Worm (Caenorhabditis elegans) whole organism, L2 larva: Measurements from ENCODE around the gene ncx-5.

Experiments
- egl-27 ChIP-seq: sonication (generic microtip); optimal IDR thresholded peaks from 3 replicates; lab custom pipeline; 2017; ENCODE audit warnings: missing biosample characterization, missing genetic modification reagents, missing genetic modification characterization
- lin-11 ChIP-seq: fragments of 150-350 bp; sonication (generic microtip); optimal IDR thresholded peaks from 2 replicates; lab custom pipeline; 2014; ENCODE audit warnings: missing biosample characterization, missing genetic modification characterization, inconsistent platforms, mixed read lengths
- lin-39 ChIP-seq: fragments of 150-350 bp; optimal IDR thresholded peaks from 2 replicates; lab custom pipeline; 2014; ENCODE audit warnings: missing biosample characterization, missing genetic modification reagents, missing genetic modification characterization
- unc-62 ChIP-seq: fragments of 150-350 bp; optimal IDR thresholded peaks from 2 replicates; lab custom pipeline; 2014; ENCODE audit warnings: missing biosample characterization, missing genetic modification reagents, missing genetic modification characterization

DNA sequence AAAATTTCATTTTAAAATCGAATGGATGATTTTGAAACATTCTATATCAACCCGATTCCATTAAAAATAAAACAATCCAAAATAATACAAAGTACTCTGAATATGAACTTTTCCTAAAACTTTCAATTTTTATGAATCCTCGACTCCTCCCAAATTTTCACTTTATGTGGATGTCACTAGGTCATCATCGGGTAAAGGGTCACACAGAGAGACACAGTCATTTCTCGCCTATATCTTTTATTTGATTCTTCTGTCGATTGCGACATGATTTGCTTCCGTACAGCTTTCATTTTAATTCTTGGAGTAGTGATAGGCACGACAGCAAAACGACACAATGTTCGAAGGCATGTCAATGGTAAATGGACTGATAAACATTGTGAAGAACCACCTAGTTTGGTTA is 38.6 kb upstream of the ncx-5 start, which contains the start of gene F25D1.3:
- no peak for TF ChIP-seq lin-39 (tag; lab: Kevin White, UChicago)
- no peak for TF ChIP-seq lin-11 (tag; lab: Kevin White, UChicago)
- TF ChIP-seq egl-27 (tag; lab: Kevin White, UChicago): no peak
- TF ChIP-seq unc-62 (GFP tag; lab: Kevin White, UChicago): no peak
